Worm (Caenorhabditis elegans) whole organism, L2 larva: Measurements from ENCODE around the gene Y66A7A.4.

Experiments
- R02D3.7 ChIP-seq: fragments of 150-350 bp; optimal IDR thresholded peaks from 2 replicates; lab custom pipeline; 2014; ENCODE audit warnings: missing biosample characterization, missing genetic modification characterization
- ZK546.5 ChIP-seq: sonication (generic microtip); optimal IDR thresholded peaks from 2 replicates; lab custom pipeline; 2017; ENCODE audit warnings: missing biosample characterization, missing genetic modification characterization
- ceh-16 ChIP-seq: fragments of 150-350 bp; optimal IDR thresholded peaks from 2 replicates; lab custom pipeline; 2014; ENCODE audit warnings: missing biosample characterization, missing genetic modification characterization
- dmd-4 ChIP-seq: sonication (generic microtip); optimal IDR thresholded peaks from 2 replicates; lab custom pipeline; 2017; ENCODE audit warnings: missing biosample characterization, missing genetic modification characterization
- egl-27 ChIP-seq: sonication (generic microtip); optimal IDR thresholded peaks from 3 replicates; lab custom pipeline; 2017; ENCODE audit warnings: missing biosample characterization, missing genetic modification reagents, missing genetic modification characterization
- lin-11 ChIP-seq: fragments of 150-350 bp; sonication (generic microtip); optimal IDR thresholded peaks from 2 replicates; lab custom pipeline; 2014; ENCODE audit warnings: missing biosample characterization, missing genetic modification characterization, inconsistent platforms, mixed read lengths
- lin-39 ChIP-seq: fragments of 150-350 bp; optimal IDR thresholded peaks from 2 replicates; lab custom pipeline; 2014; ENCODE audit warnings: missing biosample characterization, missing genetic modification reagents, missing genetic modification characterization
- nhr-23 ChIP-seq: fragments of 150-350 bp; optimal IDR thresholded peaks from 2 replicates; lab custom pipeline; 2014; ENCODE audit warnings: missing biosample characterization, missing genetic modification reagents, missing genetic modification characterization
- sem-4 ChIP-seq: fragments of 150-350 bp; optimal IDR thresholded peaks from 2 replicates; lab custom pipeline; 2014; ENCODE audit warnings: missing biosample characterization, missing genetic modification reagents, missing genetic modification characterization
- skn-1 ChIP-seq: sonication (generic microtip); optimal IDR thresholded peaks from 2 replicates; lab custom pipeline; 2017; ENCODE audit warnings: missing biosample characterization, missing genetic modification characterization
- snpc-4 ChIP-seq: fragments of 150-350 bp; optimal IDR thresholded peaks from 2 replicates; lab custom pipeline; 2014; ENCODE audit warnings: missing biosample characterization, missing genetic modification characterization
- unc-39 ChIP-seq: fragments of 150-350 bp; optimal IDR thresholded peaks from 2 replicates; lab custom pipeline; 2014; ENCODE audit warnings: missing biosample characterization, missing genetic modification characterization
- zag-1 ChIP-seq: fragments of 150-350 bp; optimal IDR thresholded peaks from 2 replicates; lab custom pipeline; 2014; ENCODE audit warnings: missing biosample characterization, missing genetic modification characterization
- ztf-4 ChIP-seq: fragments of 150-350 bp; optimal IDR thresholded peaks from 2 replicates; lab custom pipeline; 2014; ENCODE audit warnings: missing biosample characterization, missing genetic modification characterization

DNA sequence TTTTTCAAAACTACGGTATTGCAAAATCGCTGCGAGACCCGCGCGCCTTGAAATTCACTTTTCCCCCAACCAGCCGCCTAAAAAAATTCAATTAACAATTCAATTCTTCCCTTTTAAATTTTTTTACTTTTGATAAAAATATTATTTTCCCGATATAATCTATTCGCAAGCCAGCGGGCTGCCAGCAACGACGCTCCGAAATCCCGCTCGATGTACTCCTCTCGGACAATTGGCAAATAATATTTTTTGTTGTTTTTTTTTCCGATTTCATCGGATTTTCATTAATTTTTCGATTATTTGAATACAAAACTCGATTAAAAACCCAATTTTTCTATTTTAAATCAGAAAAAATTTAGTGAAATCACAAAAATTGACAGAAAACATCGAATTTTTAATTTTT is 3.4 kb downstream of the Y66A7A.4 start:
- TF ChIP-seq ZK546.5 (tag; lab: Kevin White, UChicago) (no peak), zag-1 (tag; lab: Kevin White, UChicago) (no peak), dmd-4 (no peak), skn-1 (tag; lab: Kevin White, UChicago) (no peak), snpc-4 (tag; lab: Kevin White, UChicago) (no peak), unc-39 (tag; lab: Kevin White, UChicago) (no peak), lin-11 (tag; lab: Kevin White, UChicago) (no peak), ztf-4 (no peak), lin-39 (tag; lab: Kevin White, UChicago) (no peak), sem-4 (tag; lab: Kevin White, UChicago) (no peak), R02D3.7 (tag; lab: Kevin White, UChicago) (no peak), egl-27 (tag; lab: Kevin White, UChicago) (no peak), ceh-16 (no peak), nhr-23 (tag; lab: Kevin White, UChicago) (no peak)
